Worm (Caenorhabditis elegans) whole organism, L1 larva: ENCODE results near the gene nspc-19.

Source experiments
- C04F5.9 ChIP-seq: sonication (generic microtip); optimal IDR thresholded peaks from 2 replicates; lab custom pipeline; 2016; ENCODE audit warnings: missing genetic modification characterization, missing compliant biosample characterization
- C16A3.4 ChIP-seq: fragments of 150-350 bp; optimal IDR thresholded peaks from 2 replicates; lab custom pipeline; 2014; ENCODE audit warnings: missing biosample characterization, missing genetic modification characterization
- C34B4.2 ChIP-seq: sonication (generic microtip); optimal IDR thresholded peaks from 2 replicates; lab custom pipeline; 2017; ENCODE audit warnings: mild to moderate bottlenecking, missing genetic modification characterization, missing compliant biosample characterization
- F16B12.6 ChIP-seq: fragments of 150-350 bp; optimal IDR thresholded peaks from 2 replicates; lab custom pipeline; 2014; ENCODE audit warnings: missing biosample characterization, missing genetic modification characterization
- Y116A8C.19 ChIP-seq: sonication (generic microtip); optimal IDR thresholded peaks from 2 replicates; lab custom pipeline; 2016; ENCODE audit warnings: missing compliant biosample characterization, missing genetic modification characterization, borderline replicate concordance
- aly-2 ChIP-seq: fragments of 150-350 bp; optimal IDR thresholded peaks from 2 replicates; lab custom pipeline; 2014; ENCODE audit warnings: missing biosample characterization, missing genetic modification characterization
- blmp-1 ChIP-seq: fragments of 150-350 bp; optimal IDR thresholded peaks from 2 replicates; lab custom pipeline; 2014; ENCODE audit warnings: missing biosample characterization, missing genetic modification characterization
- ceh-82 ChIP-seq, 3 experiments: fragments of 150-350 bp in 1 of 3; sonication (generic microtip) in 2 of 3; optimal IDR thresholded peaks; 2 replicates each; lab custom pipeline; 2014 to 2017; ENCODE audit warnings: missing biosample characterization in 3 of 3, missing genetic modification characterization in 3 of 3
- ceh-88 ChIP-seq: fragments of 200-800 bp; sonication (Bioruptor generic); IDR thresholded peaks from 2 replicates; pipeline ENCODE4 v1.3.6; 2022; ENCODE audit warnings: missing genetic modification characterization, missing compliant biosample characterization
- dpl-1 ChIP-seq, 3 experiments: fragments of 150-350 bp in 2 of 3; sonication (generic microtip) in 1 of 3; optimal IDR thresholded peaks; 2 replicates each; lab custom pipeline; 2014 to 2017; ENCODE audit warnings: missing biosample characterization in 3 of 3, missing genetic modification characterization in 3 of 3, missing genetic modification reagents in 3 of 3
- dsc-1 ChIP-seq: sonication (generic microtip); optimal IDR thresholded peaks from 2 replicates; lab custom pipeline; 2016; ENCODE audit warnings: mild to moderate bottlenecking, missing genetic modification characterization, missing compliant biosample characterization
- efl-1 ChIP-seq, 4 experiments: fragments of 150-350 bp; optimal IDR thresholded peaks in 3 of 4; peaks in 1 of 4; 1 replicate in 1 of 4; 2 replicates in 3 of 4; lab custom pipeline; 2014; ENCODE audit warnings: missing biosample characterization in 2 of 4, missing genetic modification characterization in 2 of 4, missing genetic modification reagents in 2 of 4
- efl-3 ChIP-seq: fragments of 200-800 bp; sonication (Bioruptor generic); optimal IDR thresholded peaks from 2 replicates; lab custom pipeline; 2018; ENCODE audit warnings: mild to moderate bottlenecking, missing genetic modification characterization, missing compliant biosample characterization
- fkh-10 ChIP-seq: sonication (generic microtip); optimal IDR thresholded peaks from 2 replicates; lab custom pipeline; 2017; ENCODE audit warnings: missing biosample characterization, missing genetic modification reagents, missing genetic modification characterization
- fkh-8 ChIP-seq: sonication (generic microtip); optimal IDR thresholded peaks from 2 replicates; lab custom pipeline; 2016; ENCODE audit warnings: mild to moderate bottlenecking, missing genetic modification characterization, missing compliant biosample characterization
- fos-1 ChIP-seq: fragments of 150-350 bp; optimal IDR thresholded peaks from 2 replicates; lab custom pipeline; 2014; ENCODE audit warnings: missing biosample characterization, missing genetic modification characterization
- grh-1 ChIP-seq: fragments of 200-800 bp; sonication (Bioruptor generic); IDR thresholded peaks from 2 replicates; pipeline ENCODE4 v1.3.6; 2022; ENCODE audit warnings: missing genetic modification reagents, missing genetic modification characterization, missing compliant biosample characterization
- hpl-2 ChIP-seq: fragments of 150-350 bp; optimal IDR thresholded peaks from 2 replicates; lab custom pipeline; 2014; ENCODE audit warnings: missing biosample characterization, missing genetic modification reagents, missing genetic modification characterization
- irx-1 ChIP-seq: sonication (generic microtip); optimal IDR thresholded peaks from 2 replicates; lab custom pipeline; 2016; ENCODE audit warnings: missing genetic modification characterization, missing compliant biosample characterization
- isw-1 ChIP-seq: fragments of 200-800 bp; sonication (Bioruptor generic); IDR thresholded peaks from 2 replicates; pipeline ENCODE4 v1.3.6; 2022; ENCODE audit warnings: missing genetic modification characterization, missing compliant biosample characterization
- jun-1 ChIP-seq: fragments of 150-350 bp; optimal IDR thresholded peaks from 2 replicates; lab custom pipeline; 2014; ENCODE audit warnings: missing biosample characterization, missing genetic modification reagents, missing genetic modification characterization
- lin-14 ChIP-seq: fragments of 200-800 bp; sonication (Bioruptor generic); optimal IDR thresholded peaks from 2 replicates; lab custom pipeline; 2018; ENCODE audit warnings: mild to moderate bottlenecking, missing genetic modification characterization, moderate library complexity, missing compliant biosample characterization
- lin-15B ChIP-seq: fragments of 150-350 bp; sonication (generic microtip); optimal IDR thresholded peaks from 3 replicates; lab custom pipeline; 2014; ENCODE audit warnings: missing biosample characterization, missing genetic modification characterization
- lin-39 ChIP-seq: fragments of 150-350 bp; optimal IDR thresholded peaks from 2 replicates; lab custom pipeline; 2014; ENCODE audit warnings: missing biosample characterization, missing genetic modification reagents, missing genetic modification characterization
- lsy-2 ChIP-seq, 2 experiments: fragments of 150-350 bp; optimal IDR thresholded peaks; 2 replicates each; lab custom pipeline; 2014; ENCODE audit warnings: missing biosample characterization in 2 of 2, missing genetic modification characterization in 2 of 2
- mab-9 ChIP-seq: fragments of 200-800 bp; sonication (Bioruptor generic); IDR thresholded peaks from 2 replicates; pipeline ENCODE4 v1.3.6; 2022; ENCODE audit warnings: missing genetic modification reagents, missing genetic modification characterization, missing compliant biosample characterization
- mdl-1 ChIP-seq, 2 experiments: fragments of 150-350 bp; optimal IDR thresholded peaks; 2 replicates each; lab custom pipeline; 2014 to 2017; ENCODE audit warnings: missing biosample characterization in 2 of 2, missing genetic modification characterization in 2 of 2, inconsistent platforms in 1 of 2
- mef-2 ChIP-seq: fragments of 150-350 bp; optimal IDR thresholded peaks from 2 replicates; lab custom pipeline; 2014; ENCODE audit warnings: missing biosample characterization, missing genetic modification characterization
- mep-1 ChIP-seq: fragments of 150-350 bp; optimal IDR thresholded peaks from 2 replicates; lab custom pipeline; 2014; ENCODE audit warnings: missing biosample characterization, missing genetic modification characterization
- nhr-12 ChIP-seq: sonication (generic microtip); optimal IDR thresholded peaks from 2 replicates; lab custom pipeline; 2017; ENCODE audit warnings: missing biosample characterization, missing genetic modification characterization
- nhr-237 ChIP-seq: fragments of 150-350 bp; optimal IDR thresholded peaks from 2 replicates; lab custom pipeline; 2014; ENCODE audit warnings: missing biosample characterization, missing genetic modification characterization
- nhr-47 ChIP-seq: sonication (generic microtip); optimal IDR thresholded peaks from 2 replicates; lab custom pipeline; 2016; ENCODE audit warnings: mild to moderate bottlenecking, missing genetic modification characterization, moderate library complexity, missing compliant biosample characterization
- nhr-71 ChIP-seq: sonication (generic microtip); optimal IDR thresholded peaks from 2 replicates; lab custom pipeline; 2016; ENCODE audit warnings: mild to moderate bottlenecking, missing genetic modification characterization, moderate library complexity, missing compliant biosample characterization
- nhr-76 ChIP-seq: sonication (generic microtip); optimal IDR thresholded peaks from 2 replicates; lab custom pipeline; 2017; ENCODE audit warnings: missing biosample characterization, missing genetic modification characterization
- nhr-77 ChIP-seq: fragments of 150-350 bp; optimal IDR thresholded peaks from 2 replicates; lab custom pipeline; 2014; ENCODE audit warnings: missing biosample characterization, missing genetic modification characterization
- nhr-84 ChIP-seq: sonication (generic microtip); optimal IDR thresholded peaks from 2 replicates; lab custom pipeline; 2017; ENCODE audit warnings: missing biosample characterization, missing genetic modification characterization
- nhr-85 ChIP-seq: sonication (generic microtip); peaks from one replicate; lab custom pipeline; 2016; ENCODE audit warnings: missing genetic modification characterization, inconsistent platforms, missing compliant biosample characterization
- nhr-90 ChIP-seq: sonication (generic microtip); optimal IDR thresholded peaks from 2 replicates; lab custom pipeline; 2016; ENCODE audit warnings: mild to moderate bottlenecking, missing genetic modification characterization, missing compliant biosample characterization; ENCODE audit not compliant: poor library complexity
- pag-3 ChIP-seq: sonication (generic microtip); optimal IDR thresholded peaks from 2 replicates; lab custom pipeline; 2017; ENCODE audit warnings: missing genetic modification characterization, mild to moderate bottlenecking, missing compliant biosample characterization, antibody characterized with exemption, borderline replicate concordance; ENCODE audit not compliant: insufficient read depth
- pqm-1 ChIP-seq: sonication (generic microtip); optimal IDR thresholded peaks from 3 replicates; lab custom pipeline; 2017; ENCODE audit warnings: missing biosample characterization, missing genetic modification characterization
- skn-1 ChIP-seq: fragments of 150-350 bp; optimal IDR thresholded peaks from 2 replicates; lab custom pipeline; 2014; ENCODE audit warnings: missing biosample characterization, missing genetic modification characterization
- sptf-1 ChIP-seq: fragments of 150-350 bp; optimal IDR thresholded peaks from 2 replicates; lab custom pipeline; 2014; ENCODE audit warnings: missing biosample characterization, missing genetic modification characterization
- sup-37 ChIP-seq: fragments of 200-800 bp; sonication (Bioruptor generic); optimal IDR thresholded peaks from 2 replicates; lab custom pipeline; 2018; ENCODE audit warnings: mild to moderate bottlenecking, missing genetic modification characterization, missing compliant biosample characterization
- tlp-1 ChIP-seq: fragments of 150-350 bp; optimal IDR thresholded peaks from 2 replicates; lab custom pipeline; 2014; ENCODE audit warnings: missing biosample characterization, missing genetic modification characterization
- unc-62 ChIP-seq: fragments of 150-350 bp; optimal IDR thresholded peaks from 2 replicates; lab custom pipeline; 2014; ENCODE audit warnings: missing biosample characterization, missing genetic modification reagents, missing genetic modification characterization
- unc-86 ChIP-seq: sonication (generic microtip); optimal IDR thresholded peaks from 2 replicates; lab custom pipeline; 2016; ENCODE audit warnings: missing genetic modification characterization, missing compliant biosample characterization
- unc-98 ChIP-seq: fragments of 200-800 bp; sonication (Bioruptor generic); IDR thresholded peaks from 2 replicates; pipeline ENCODE4 v1.3.6; 2022; ENCODE audit warnings: missing genetic modification characterization, missing compliant biosample characterization
- vab-15 ChIP-seq: sonication (generic microtip); optimal IDR thresholded peaks from 2 replicates; lab custom pipeline; 2017; ENCODE audit warnings: missing genotype, mild to moderate bottlenecking, missing genetic modification characterization, missing compliant biosample characterization
- xbp-1 ChIP-seq: sonication (generic microtip); optimal IDR thresholded peaks from 2 replicates; lab custom pipeline; 2016; ENCODE audit warnings: missing genetic modification characterization, missing compliant biosample characterization
- zip-4 ChIP-seq: fragments of 200-800 bp; sonication (Bioruptor generic); optimal IDR thresholded peaks from 2 replicates; lab custom pipeline; 2018; ENCODE audit warnings: mild to moderate bottlenecking, missing genetic modification characterization, moderate library complexity, missing compliant biosample characterization
- ztf-11 ChIP-seq, 2 experiments: sonication (generic microtip); optimal IDR thresholded peaks; 2 replicates each; lab custom pipeline; 2016 to 2017; ENCODE audit warnings: missing genetic modification characterization in 2 of 2, missing biosample characterization in 1 of 2, missing compliant biosample characterization in 1 of 2
- ztf-4 ChIP-seq: fragments of 150-350 bp; optimal IDR thresholded peaks from 2 replicates; lab custom pipeline; 2014; ENCODE audit warnings: missing biosample characterization, missing genetic modification characterization

nspc-19 gene

ce11 chrX:14561416-14561973 lies 33.0 kb downstream of the nspc-19 start:
- TF ChIP-seq xbp-1: peak; percentile 41
- TF ChIP-seq C16A3.4 (tag; lab: Kevin White, UChicago): peak; percentile 47
- TF ChIP-seq mef-2 (tag; lab: Kevin White, UChicago): no peak
- TF ChIP-seq nhr-12: no peak
- TF ChIP-seq lin-15B (tag; lab: Kevin White, UChicago): no peak
- no peak for TF ChIP-seq zip-4 (GFP tag; lab: Kevin White, UChicago)
- TF ChIP-seq Y116A8C.19: no peak
- no peak for TF ChIP-seq pqm-1 (tag; lab: Kevin White, UChicago)
- peak; percentile 44 for TF ChIP-seq mep-1 (tag; lab: Kevin White, UChicago)
- TF ChIP-seq isw-1 (GFP tag; lab: Robert Waterston, UW): peak; percentile 32
- no peak for TF ChIP-seq lin-39 (tag; lab: Kevin White, UChicago)
- peak; percentile 93 for TF ChIP-seq fkh-10 (GFP tag; lab: Kevin White, UChicago)
- TF ChIP-seq nhr-90 (tag; lab: Kevin White, UChicago): peak; percentile 22
- TF ChIP-seq C34B4.2 (tag; lab: Kevin White, UChicago): no peak
- TF ChIP-seq sptf-1: no peak
- TF ChIP-seq dsc-1 (tag; lab: Kevin White, UChicago): peak; percentile 38
- peak in 1 of 2 experiments; percentile 22 for TF ChIP-seq efl-1 (optimal IDR thresholded peaks at IDR 0.05; lab: Kevin White, UChicago)
- TF ChIP-seq efl-1 (GFP tag; optimal IDR thresholded peaks at IDR 0.05 in 1 of 2; lab: Kevin White, UChicago): no peak
- peak; percentile 50 for TF ChIP-seq blmp-1 (tag; lab: Kevin White, UChicago)
- TF ChIP-seq unc-98 (GFP tag; lab: Robert Waterston, UW): 0 out of 2 replicates have a peak, but pooled peaks have one; percentile 37
- no peak; the same call in 1 of the 2 replicates for TF ChIP-seq mab-9 (GFP tag; lab: Robert Waterston, UW)
- no peak for TF ChIP-seq jun-1 (tag; lab: Kevin White, UChicago)
- peak; percentile 75 for TF ChIP-seq ztf-4
- TF ChIP-seq nhr-237 (tag; lab: Kevin White, UChicago): no peak
- TF ChIP-seq fkh-8 (tag; lab: Kevin White, UChicago): peak; percentile 83
- no peak for TF ChIP-seq hpl-2 (GFP tag; lab: Kevin White, UChicago)
- TF ChIP-seq nhr-84 (tag; lab: Kevin White, UChicago): no peak
- peak in 1 of 2 experiments; percentile 44 for TF ChIP-seq mdl-1 (tag; optimal IDR thresholded peaks at IDR 0.05; lab: Kevin White, UChicago)
- TF ChIP-seq nhr-71 (tag; lab: Kevin White, UChicago): peak; percentile 95
- TF ChIP-seq nhr-47 (tag; lab: Kevin White, UChicago): peak; percentile 76
- TF ChIP-seq nhr-85 (tag; lab: Kevin White, UChicago): peak; percentile 87
- 0 out of 2 replicates have a peak, but pooled peaks have one; percentile 27 for TF ChIP-seq grh-1 (GFP tag; lab: Robert Waterston, UW)
- TF ChIP-seq pag-3 (tag; lab: Kevin White, UChicago): no peak
- no peak for TF ChIP-seq sup-37 (GFP tag; lab: Kevin White, UChicago)
- TF ChIP-seq skn-1: no peak
- TF ChIP-seq lin-14 (GFP tag; lab: Kevin White, UChicago): peak; percentile 97
- peak; percentile 7 for TF ChIP-seq irx-1 (tag; lab: Kevin White, UChicago)
- TF ChIP-seq fos-1 (tag; lab: Kevin White, UChicago): peak; percentile 45
- TF ChIP-seq lsy-2 (tag; optimal IDR thresholded peaks at IDR 0.05; lab: Kevin White, UChicago): peak; percentile 23 to 75
- no peak for TF ChIP-seq F16B12.6
- no peak for TF ChIP-seq tlp-1
- no peak for TF ChIP-seq nhr-76 (tag; lab: Kevin White, UChicago)
- no peak for TF ChIP-seq dpl-1 (GFP tag; optimal IDR thresholded peaks at IDR 0.05; lab: Kevin White, UChicago)
- no peak for TF ChIP-seq unc-62 (GFP tag; lab: Kevin White, UChicago)
- TF ChIP-seq vab-15 (tag; lab: Kevin White, UChicago): no peak
- no peak for TF ChIP-seq C04F5.9 (tag; lab: Kevin White, UChicago)
- TF ChIP-seq efl-3 (GFP tag; lab: Kevin White, UChicago): no peak
- TF ChIP-seq ceh-88: no peak
- TF ChIP-seq ztf-11 (tag; optimal IDR thresholded peaks at IDR 0.05; lab: Kevin White, UChicago): no peak
- TF ChIP-seq unc-86 (tag; lab: Kevin White, UChicago): peak; percentile 61
- TF ChIP-seq aly-2: no peak
- TF ChIP-seq ceh-82 (tag; optimal IDR thresholded peaks at IDR 0.05; lab: Kevin White, UChicago): peak in 1 of 3 experiments; percentile 45
- peak; percentile 57 for TF ChIP-seq nhr-77
